Worm (Caenorhabditis elegans): ENCODE results near the gene K03A11.1.
A peak's percentile ranks its signal among the peaks of the same experiment; 100 is the strongest.

K03A11.1 gene

ce11 chrX:13016290-13016689, 35.2 kb upstream of the K03A11.1 start:
- TF ChIP-seq M03D4.4 (tag; optimal IDR thresholded peaks at IDR 0.05) (no peak), mab-5 (tag; optimal IDR thresholded peaks at IDR 0.05) (no peak), ces-1 (GFP tag; optimal IDR thresholded peaks at IDR 0.05) (no peak), nhr-237 (tag; optimal IDR thresholded peaks at IDR 0.05) (no peak), drap-1 (GFP tag; optimal IDR thresholded peaks at IDR 0.05) (no peak), zip-8 (tag; optimal IDR thresholded peaks at IDR 0.05) (no peak), mep-1 (tag; optimal IDR thresholded peaks at IDR 0.05) (no peak), tbx-8 (GFP tag; optimal IDR thresholded peaks at IDR 0.05) (no peak), nhr-28 (tag; optimal IDR thresholded peaks at IDR 0.05) (no peak), ceh-83 (GFP tag; optimal IDR thresholded peaks at IDR 0.05) (no peak), ham-2 (GFP tag; optimal IDR thresholded peaks at IDR 0.05) (no peak), cnd-1 (tag; optimal IDR thresholded peaks at IDR 0.05) (no peak)

ce11 chrX:13021446-13021845, 30.1 kb upstream of the K03A11.1 start:
- no peak for TF ChIP-seq elt-3 (tag; optimal IDR thresholded peaks at IDR 0.05)
- TF ChIP-seq ces-1 (GFP tag; optimal IDR thresholded peaks at IDR 0.05): peak; percentile 85
- TF ChIP-seq ham-2 (GFP tag; optimal IDR thresholded peaks at IDR 0.05): no peak

- TF ChIP-seq zip-8 (tag; optimal IDR thresholded peaks at IDR 0.05) (no peak), nhr-28 (tag; optimal IDR thresholded peaks at IDR 0.05) (no peak), unc-62 (GFP tag; optimal IDR thresholded peaks at IDR 0.05) (no peak), mep-1 (tag; optimal IDR thresholded peaks at IDR 0.05) (no peak), sem-2 (GFP tag; optimal IDR thresholded peaks at IDR 0.05) (no peak), ham-2 (GFP tag; optimal IDR thresholded peaks at IDR 0.05) (no peak), tbx-8 (GFP tag; optimal IDR thresholded peaks at IDR 0.05) (no peak), elt-1 (tag; optimal IDR thresholded peaks at IDR 0.05; ENCODE audit: borderline replicate concordance, insufficient read depth) (no peak)
These were observed 18.9 kb upstream of the K03A11.1 start, which contains the start of gene npr-10 for ce11 chrX:13032610-13033009. npr-10 (minus strand) TSS chrX:13032710.

DNA sequence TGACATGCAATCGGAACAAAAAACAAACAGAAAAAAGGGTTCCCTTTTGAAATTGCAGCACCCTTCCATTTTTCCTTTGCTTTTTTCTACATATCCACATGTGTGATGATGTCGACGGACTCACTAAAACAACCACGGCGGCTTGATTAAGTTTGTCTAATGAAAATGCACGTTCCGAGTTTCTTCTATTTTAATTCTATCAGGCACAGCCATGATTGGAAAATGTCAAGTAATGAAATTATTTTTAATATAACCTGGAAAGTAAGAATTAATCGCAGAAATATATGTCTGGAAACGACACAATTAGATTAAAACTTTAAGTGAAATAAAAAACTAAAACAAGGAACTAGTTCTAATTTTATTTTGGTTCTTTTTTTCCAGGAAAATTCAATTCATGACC, 17.7 kb upstream of the K03A11.1 start:
- TF ChIP-seq mab-5 (tag; optimal IDR thresholded peaks at IDR 0.05): no peak
- TF ChIP-seq unc-120 (tag; optimal IDR thresholded peaks at IDR 0.05; ENCODE audit: poor library complexity, severe bottlenecking): no peak
- no peak for TF ChIP-seq nhr-12 (tag; optimal IDR thresholded peaks at IDR 0.05)
- TF ChIP-seq drap-1 (GFP tag; optimal IDR thresholded peaks at IDR 0.05): no peak
- peak; percentile 50 for TF ChIP-seq ces-1 (GFP tag; optimal IDR thresholded peaks at IDR 0.05)
- no peak for TF ChIP-seq bed-3 (GFP tag; optimal IDR thresholded peaks at IDR 0.05)

DNA sequence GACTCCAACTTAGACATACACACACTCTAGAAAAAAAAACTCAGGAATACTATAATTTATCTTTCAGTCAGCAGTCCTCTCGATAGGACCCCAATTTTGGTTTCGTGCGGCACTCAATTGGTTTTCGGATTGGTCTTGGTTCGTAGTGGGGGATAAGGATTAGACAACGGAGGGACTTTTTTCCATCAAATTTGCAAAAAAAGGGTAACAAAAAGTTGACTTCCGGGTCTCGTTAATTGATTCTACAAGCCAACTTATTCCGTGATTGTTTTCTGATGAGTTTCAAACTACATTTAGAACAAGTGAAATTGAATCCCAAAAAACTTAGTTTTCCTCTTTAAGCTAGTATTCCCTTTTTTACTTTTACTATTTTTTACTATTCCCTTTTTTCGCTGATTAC, 17.2 kb upstream of the K03A11.1 start:
- TF ChIP-seq tbx-8 (GFP tag; optimal IDR thresholded peaks at IDR 0.05): no peak
- no peak for TF ChIP-seq drap-1 (GFP tag; optimal IDR thresholded peaks at IDR 0.05)
- TF ChIP-seq lin-32 (GFP tag; optimal IDR thresholded peaks at IDR 0.05): no peak
- TF ChIP-seq ztf-11 (tag; optimal IDR thresholded peaks at IDR 0.05): no peak
- TF ChIP-seq ham-2 (GFP tag; optimal IDR thresholded peaks at IDR 0.05): no peak
- no peak for TF ChIP-seq M03D4.4 (tag; optimal IDR thresholded peaks at IDR 0.05)
- TF ChIP-seq lin-13 (tag; optimal IDR thresholded peaks at IDR 0.05): no peak
- no peak for TF ChIP-seq blmp-1 (tag; optimal IDR thresholded peaks at IDR 0.05)
- no peak for TF ChIP-seq mab-5 (tag; optimal IDR thresholded peaks at IDR 0.05)
- TF ChIP-seq ceh-43 (GFP tag; optimal IDR thresholded peaks at IDR 0.05): no peak
- TF ChIP-seq snpc-4 (tag; optimal IDR thresholded peaks at IDR 0.05): no peak
- TF ChIP-seq elt-1 (tag; optimal IDR thresholded peaks at IDR 0.05; ENCODE audit: borderline replicate concordance, insufficient read depth): no peak
- no peak for TF ChIP-seq flh-1 (GFP tag; optimal IDR thresholded peaks at IDR 0.05)
- no peak for TF ChIP-seq hlh-1 (tag; optimal IDR thresholded peaks at IDR 0.05)
- no peak for TF ChIP-seq nhr-12 (tag; optimal IDR thresholded peaks at IDR 0.05)
- no peak for TF ChIP-seq mls-2 (tag; optimal IDR thresholded peaks at IDR 0.05)
- TF ChIP-seq unc-39 (tag; optimal IDR thresholded peaks at IDR 0.05): no peak

DNA sequence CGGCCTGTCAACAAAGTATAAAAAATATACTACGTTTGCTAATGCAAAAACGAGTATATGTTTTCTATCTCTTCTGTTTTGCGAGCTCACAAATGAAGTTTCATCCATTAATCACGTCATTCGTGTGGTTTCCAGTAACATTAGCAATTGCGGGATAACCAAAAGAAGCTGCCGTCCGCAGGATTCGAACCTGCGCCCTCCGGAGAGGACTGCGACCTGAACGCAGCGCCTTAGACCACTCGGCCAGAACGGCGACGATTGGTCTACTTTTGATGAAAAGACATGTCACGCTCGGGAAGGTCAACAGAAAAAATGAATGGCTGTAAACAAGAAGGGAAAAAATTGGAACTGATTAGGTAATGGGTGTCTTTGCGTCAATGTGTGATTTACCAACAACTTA, 12.7 kb upstream of the K03A11.1 start:
- no peak for TF ChIP-seq unc-62 (GFP tag; optimal IDR thresholded peaks at IDR 0.05)
- TF ChIP-seq nhr-28 (tag; optimal IDR thresholded peaks at IDR 0.05): no peak
- TF ChIP-seq M03D4.4 (tag; optimal IDR thresholded peaks at IDR 0.05): no peak
- TF ChIP-seq sptf-1 (tag; optimal IDR thresholded peaks at IDR 0.05): no peak
- no peak for TF ChIP-seq bed-3 (GFP tag; optimal IDR thresholded peaks at IDR 0.05)
- TF ChIP-seq ceh-83 (GFP tag; optimal IDR thresholded peaks at IDR 0.05): no peak
- TF ChIP-seq tbx-8 (GFP tag; optimal IDR thresholded peaks at IDR 0.05): no peak
- TF ChIP-seq blmp-1 (tag; optimal IDR thresholded peaks at IDR 0.05): no peak
- TF ChIP-seq drap-1 (GFP tag; optimal IDR thresholded peaks at IDR 0.05): no peak
- TF ChIP-seq snpc-4 (tag; optimal IDR thresholded peaks at IDR 0.05): no peak
- no peak for TF ChIP-seq ceh-43 (GFP tag; optimal IDR thresholded peaks at IDR 0.05)
- no peak for TF ChIP-seq ceh-39 (tag; optimal IDR thresholded peaks at IDR 0.05)
- TF ChIP-seq flh-1 (GFP tag; optimal IDR thresholded peaks at IDR 0.05): no peak
- no peak for TF ChIP-seq elt-1 (tag; optimal IDR thresholded peaks at IDR 0.05; ENCODE audit: borderline replicate concordance, insufficient read depth)
- no peak for TF ChIP-seq lin-32 (GFP tag; optimal IDR thresholded peaks at IDR 0.05)
- TF ChIP-seq mep-1 (tag; optimal IDR thresholded peaks at IDR 0.05): no peak
- TF ChIP-seq pha-4 (tag; optimal IDR thresholded peaks at IDR 0.05): no peak
